Worm (Caenorhabditis elegans) whole organism, early embryonic: ENCODE measurements around the gene K08D8.7.

Experiments
- B0310.2 ChIP-seq: sonication (generic microtip); optimal IDR thresholded peaks from 2 replicates; lab custom pipeline; 2016; ENCODE audit warnings: mild to moderate bottlenecking, missing genetic modification characterization, missing compliant biosample characterization
- F13C5.2 ChIP-seq: sonication (generic microtip); optimal IDR thresholded peaks from 2 replicates; lab custom pipeline; 2017; ENCODE audit warnings: mild to moderate bottlenecking, missing genetic modification characterization, inconsistent platforms, missing compliant biosample characterization
- aly-1 ChIP-seq: sonication (generic microtip); optimal IDR thresholded peaks from 2 replicates; lab custom pipeline; 2016; ENCODE audit warnings: missing genetic modification characterization, missing compliant biosample characterization
- ama-1 ChIP-seq: fragments of 150-350 bp; optimal IDR thresholded peaks from 2 replicates; lab custom pipeline; 2014
- ceh-13 ChIP-seq: fragments of 200-800 bp; sonication (Bioruptor generic); optimal IDR thresholded peaks from 2 replicates; lab custom pipeline; 2018; ENCODE audit warnings: mild to moderate bottlenecking, missing genetic modification characterization, missing compliant biosample characterization
- ceh-36 ChIP-seq: sonication (generic microtip); optimal IDR thresholded peaks from 2 replicates; lab custom pipeline; 2016; ENCODE audit warnings: missing genetic modification characterization, inconsistent platforms, missing compliant biosample characterization
- ets-7 ChIP-seq: sonication (generic microtip); optimal IDR thresholded peaks from 2 replicates; lab custom pipeline; 2016; ENCODE audit warnings: missing genotype, missing genetic modification characterization, missing compliant biosample characterization
- flt-1 ChIP-seq: fragments of 200-800 bp; sonication (Bioruptor generic); IDR thresholded peaks from 2 replicates; pipeline ENCODE4 v1.3.6; 2022; ENCODE audit warnings: missing genetic modification characterization, missing compliant biosample characterization
- hmbx-1 ChIP-seq: sonication (generic microtip); optimal IDR thresholded peaks from 2 replicates; lab custom pipeline; 2016; ENCODE audit warnings: mild to moderate bottlenecking, missing genetic modification characterization, missing compliant biosample characterization
- hmg-4 ChIP-seq: fragments of 200-800 bp; sonication (Bioruptor generic); optimal IDR thresholded peaks from 2 replicates; lab custom pipeline; 2018; ENCODE audit warnings: mild to moderate bottlenecking, missing genetic modification characterization, missing compliant biosample characterization
- hnd-1 ChIP-seq: sonication (generic microtip); optimal IDR thresholded peaks from 2 replicates; lab custom pipeline; 2016; ENCODE audit warnings: missing genetic modification characterization, missing compliant biosample characterization
- pes-1 ChIP-seq: fragments of 200-800 bp; sonication (Bioruptor generic); IDR thresholded peaks from 2 replicates; pipeline ENCODE4 v1.3.6; 2022; ENCODE audit warnings: missing genetic modification reagents, missing genetic modification characterization, missing compliant biosample characterization
- scrt-1 ChIP-seq: fragments of 200-800 bp; sonication (Bioruptor generic); IDR thresholded peaks from 2 replicates; pipeline ENCODE4 v1.3.6; 2022; ENCODE audit warnings: missing genetic modification characterization, missing compliant biosample characterization
- sea-1 ChIP-seq: fragments of 200-800 bp; sonication (Bioruptor generic); conservative IDR thresholded peaks from 2 replicates; pipeline ENCODE4 v1.3.6; 2022; ENCODE audit warnings: missing genetic modification characterization, missing compliant biosample characterization
- tbx-11 ChIP-seq: fragments of 200-800 bp; sonication (Bioruptor generic); IDR thresholded peaks from 2 replicates; pipeline ENCODE4 v1.3.6; 2022; ENCODE audit warnings: missing genetic modification characterization, missing compliant biosample characterization
- tbx-37 ChIP-seq: fragments of 200-800 bp; sonication (Bioruptor generic); conservative IDR thresholded peaks from 2 replicates; pipeline ENCODE4 v1.3.6; 2022; ENCODE audit warnings: missing genetic modification reagents, missing genetic modification characterization, missing compliant biosample characterization
- tra-4 ChIP-seq: sonication (generic microtip); optimal IDR thresholded peaks from 2 replicates; lab custom pipeline; 2017; ENCODE audit warnings: missing genetic modification characterization, missing compliant biosample characterization

K08D8.7 gene

DNA sequence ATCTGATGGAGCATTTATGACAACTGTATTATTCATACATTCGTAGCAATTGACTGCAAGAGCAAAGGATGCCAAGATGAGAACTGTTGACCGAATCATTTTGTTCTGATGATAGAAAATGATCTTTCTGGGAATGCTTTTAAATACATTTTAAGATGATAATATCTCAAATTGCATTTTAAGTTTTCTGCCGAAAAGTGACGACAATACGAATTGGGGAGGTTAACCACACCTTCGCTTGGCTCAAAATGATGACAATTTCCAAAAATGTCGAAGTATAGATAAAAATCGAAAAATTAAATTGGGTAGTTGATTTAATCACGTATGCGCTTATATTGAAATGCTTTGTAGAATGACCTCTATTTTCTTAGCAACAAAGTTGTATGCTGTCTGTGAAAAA, 44.6 kb downstream of the K08D8.7 start, which contains the start of gene dod-24:
TSS of gene dod-24 (minus strand) at position 101 of the 400 bp plus-strand sequence.
- TF ChIP-seq ceh-36 (no peak), aly-1 (tag; lab: Kevin White, UChicago) (no peak), tbx-37 (GFP tag; lab: Robert Waterston, UW) (no peak), B0310.2 (tag; lab: Kevin White, UChicago) (no peak), hmg-4 (no peak), scrt-1 (no peak), ets-7 (tag; lab: Kevin White, UChicago) (no peak), ama-1 (lab: Kevin White, UChicago) (no peak), hnd-1 (no peak), pes-1 (no peak), F13C5.2 (tag; lab: Kevin White, UChicago) (no peak), hmbx-1 (tag; lab: Kevin White, UChicago) (no peak), flt-1 (no peak), tra-4 (tag; lab: Kevin White, UChicago) (no peak)

DNA sequence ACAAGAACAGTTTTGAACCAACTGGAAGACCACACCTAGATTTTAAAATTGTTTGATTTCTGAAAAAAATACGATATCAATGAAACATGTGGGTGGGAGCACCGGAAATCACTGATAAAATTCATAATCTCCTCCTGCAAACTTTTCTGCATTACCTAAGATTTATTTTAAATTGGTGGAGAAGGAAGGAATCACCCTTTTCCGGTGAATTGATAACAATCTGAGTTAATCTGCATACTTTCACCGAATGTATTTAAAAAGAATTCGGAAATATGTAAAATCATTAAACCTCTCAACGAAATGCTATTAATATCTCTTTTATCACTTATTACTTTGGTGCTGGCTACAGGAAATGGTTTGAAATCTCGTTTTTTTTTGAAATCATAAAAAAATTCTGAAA, 46.0 kb downstream of the K08D8.7 start, which contains the start of gene dct-19:
TSS of gene dct-19 (plus strand) at position 301 of the 400 bp plus-strand sequence.
- TF ChIP-seq hmg-4 = no peak
- TF ChIP-seq hmbx-1 (tag; lab: Kevin White, UChicago) = no peak
- no peak for TF ChIP-seq tbx-37 (GFP tag; lab: Robert Waterston, UW)
- no peak for TF ChIP-seq F13C5.2 (tag; lab: Kevin White, UChicago)
- no peak for TF ChIP-seq ceh-36
- no peak for TF ChIP-seq B0310.2 (tag; lab: Kevin White, UChicago)
- no peak for TF ChIP-seq ets-7 (tag; lab: Kevin White, UChicago)
- no peak for TF ChIP-seq ama-1 (lab: Kevin White, UChicago)
- no peak for TF ChIP-seq hnd-1
- no peak for TF ChIP-seq flt-1
- TF ChIP-seq aly-1 (tag; lab: Kevin White, UChicago) = no peak
- TF ChIP-seq pes-1 = no peak
- TF ChIP-seq tra-4 (tag; lab: Kevin White, UChicago) = no peak
- no peak for TF ChIP-seq sea-1 (GFP tag; lab: Robert Waterston, UW)

ce11 chrIV:12946488-12946887, 49.9 kb downstream of the K08D8.7 start, which contains the start of gene F55G11.1:
F55G11.1 (minus strand) TSS chrIV:12946588.
- no peak for TF ChIP-seq ceh-13 (GFP tag; lab: Kevin White, UChicago)
- TF ChIP-seq hmbx-1 (tag; lab: Kevin White, UChicago) = no peak
- TF ChIP-seq scrt-1 = no peak
- no peak for TF ChIP-seq hnd-1
- TF ChIP-seq B0310.2 (tag; lab: Kevin White, UChicago) = no peak
- TF ChIP-seq tbx-11 (GFP tag; lab: Robert Waterston, UW) = no peak
